Fruit fly (Drosophila melanogaster) Kc167 (cell line): ENCODE data around the gene pkaap.

Source experiments
- Myc ChIP-seq: fragments of >200 bp; optimal IDR thresholded peaks from 2 replicates; lab custom pipeline; 2017; ENCODE audit warnings: missing external identifiers
- Sin3A ChIP-seq: fragments of >200 bp; optimal IDR thresholded peaks from 2 replicates; lab custom pipeline; 2018; ENCODE audit warnings: missing external identifiers
- h ChIP-seq: fragments of >200 bp; optimal IDR thresholded peaks from 3 replicates; lab custom pipeline; 2018; ENCODE audit warnings: missing external identifiers
- insv ChIP-seq: fragments of >200 bp; optimal IDR thresholded peaks from 3 replicates; lab custom pipeline; 2018; ENCODE audit warnings: missing external identifiers
- psq ChIP-seq: fragments of >200 bp; optimal IDR thresholded peaks from 2 replicates; lab custom pipeline; 2017; ENCODE audit warnings: missing external identifiers
- ttk ChIP-seq: sonication (Bioruptor generic); optimal IDR thresholded peaks from 2 replicates; lab custom pipeline; 2017; ENCODE audit warnings: missing external identifiers

The pkaap gene

DNA sequence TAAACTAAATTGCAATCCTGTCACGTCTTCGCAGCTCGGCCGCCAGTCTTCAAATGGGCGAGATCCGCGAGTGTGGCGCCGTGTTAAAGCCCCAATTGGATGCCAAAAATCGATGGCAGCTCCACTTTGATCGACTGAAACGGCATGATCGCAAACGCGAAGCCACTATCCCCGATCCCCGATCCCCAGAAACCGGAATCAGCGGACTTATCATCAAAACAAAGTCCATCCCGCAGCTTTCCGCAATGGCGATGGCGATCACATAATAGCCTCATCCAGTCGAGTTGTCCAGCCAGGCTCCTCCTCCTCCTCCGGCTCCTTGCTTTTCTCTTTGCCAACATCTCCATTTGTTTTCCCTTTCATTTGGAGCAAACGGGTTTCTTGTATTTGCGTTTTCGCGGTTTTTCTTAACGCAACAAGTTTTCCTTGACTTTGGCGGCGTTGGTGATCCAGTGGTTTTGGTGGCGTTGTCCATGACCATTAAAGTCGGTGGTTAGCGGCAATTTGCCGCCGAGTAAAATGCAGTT is 4.9 kb downstream of the pkaap start, which contains the start of gene CG13258:
Gene CG13258 (minus strand): TSS at position 51 of the 527 bp plus-strand sequence.
- TF ChIP-seq Myc (lab: Kevin White, UChicago) (no peak), Sin3A (lab: Kevin White, UChicago) (no peak), ttk (no peak), psq (lab: Kevin White, UChicago) (no peak), insv (lab: Kevin White, UChicago) (no peak), h (lab: Kevin White, UChicago) (no peak)

DNA sequence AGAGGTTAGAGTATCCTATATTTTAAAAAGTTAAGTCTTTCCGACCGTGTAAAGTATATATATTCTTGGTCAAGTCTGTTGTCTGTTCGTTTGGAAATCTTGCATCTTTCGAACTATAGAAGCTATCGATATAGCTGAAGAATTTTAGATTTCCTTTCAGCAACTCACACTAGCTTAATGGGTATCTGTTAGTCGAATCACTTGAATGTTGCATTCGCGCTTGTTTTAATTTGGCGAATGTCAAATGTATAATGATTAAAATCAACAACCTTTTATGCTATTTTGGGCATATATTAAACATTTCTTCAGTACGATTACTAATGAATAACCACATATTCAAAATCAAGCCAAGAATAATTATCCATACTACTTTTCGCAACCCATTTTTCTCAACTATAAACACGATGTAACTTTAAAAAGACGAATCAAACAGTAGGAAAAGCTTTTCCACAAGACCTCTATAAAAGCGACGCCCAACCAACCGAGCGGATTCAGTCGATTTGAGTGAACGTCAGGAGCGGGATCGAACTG is 5.7 kb downstream of the pkaap start, which contains the start of gene Cyp303a1:
Gene Cyp303a1 (plus strand): TSS at position 481 of the 531 bp plus-strand sequence.
- TF ChIP-seq psq (lab: Kevin White, UChicago) (no peak), ttk (no peak), insv (lab: Kevin White, UChicago) (no peak), Sin3A (lab: Kevin White, UChicago) (no peak), h (lab: Kevin White, UChicago) (no peak), Myc (lab: Kevin White, UChicago) (no peak)

DNA sequence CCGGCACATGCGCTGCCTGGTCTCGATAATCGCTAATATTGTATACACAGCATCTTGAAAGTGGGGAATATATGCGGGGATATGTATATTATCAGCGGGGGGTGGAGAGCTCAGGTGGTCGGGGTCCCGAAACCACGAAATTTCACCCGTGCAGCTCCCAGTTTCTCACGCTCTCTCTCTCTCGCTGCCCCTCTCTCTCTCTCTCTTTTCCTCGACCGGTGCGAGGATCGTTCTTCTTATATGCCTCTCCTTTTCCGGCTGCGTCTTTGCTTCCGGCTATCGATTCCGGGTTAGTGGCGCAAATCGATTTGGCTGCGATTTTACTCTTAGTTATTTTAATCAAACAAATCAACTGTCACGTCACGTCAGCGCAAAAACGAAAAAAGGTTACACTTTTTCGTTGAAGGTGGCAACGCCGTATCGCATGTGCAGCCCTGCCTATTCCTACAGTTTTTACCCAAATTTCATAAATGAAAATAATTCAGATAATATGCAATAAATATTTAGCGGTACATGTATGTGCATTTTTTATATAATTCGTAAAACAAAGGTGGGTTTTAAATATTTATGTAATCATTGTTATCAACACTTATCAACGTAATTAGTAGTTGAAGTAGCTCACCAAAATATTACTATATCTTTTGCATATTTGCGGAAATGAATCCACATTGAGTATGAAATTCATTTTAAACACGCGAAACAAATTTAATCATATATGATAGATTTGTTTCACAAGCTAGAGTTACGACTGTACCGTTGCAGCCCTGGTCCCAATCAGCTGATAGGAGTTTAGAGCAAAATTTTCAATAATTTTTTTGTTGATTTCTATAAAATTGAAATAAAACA is 11.6 kb downstream of the pkaap start, which contains the start of the genes heix and CG17328:
Gene heix (minus strand): TSS at position 393 of the 846 bp plus-strand sequence.
Gene CG17328 (plus strand): TSS at position 478 of the 846 bp plus-strand sequence.
- TF ChIP-seq psq (lab: Kevin White, UChicago), result no peak
- no peak for TF ChIP-seq h (lab: Kevin White, UChicago)

DNA sequence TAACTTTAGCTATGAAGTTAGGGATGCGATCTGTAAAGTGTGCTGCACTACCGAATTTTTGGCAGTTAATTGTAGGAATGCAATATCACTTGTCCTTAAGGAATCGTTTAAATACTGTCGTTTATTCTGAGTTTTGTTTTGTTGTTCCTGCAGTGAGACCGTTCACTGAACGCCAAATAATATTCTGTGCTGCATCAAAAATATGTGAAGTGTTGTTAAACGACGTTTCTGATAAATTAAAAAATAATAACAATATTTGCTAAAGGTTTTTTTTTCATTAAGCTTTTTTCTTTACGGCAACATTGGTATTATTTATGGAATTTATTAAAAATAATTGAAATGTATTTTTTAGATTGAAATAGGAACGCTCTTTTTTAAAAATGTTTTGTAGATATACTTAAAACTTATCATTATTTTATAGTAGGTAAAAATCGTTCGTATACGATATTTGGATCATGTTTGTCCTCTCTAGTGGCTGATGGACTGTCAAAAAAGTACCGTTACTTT is 14.7 kb downstream of the pkaap start, which contains the start of gene GMF:
Gene GMF (minus strand): TSS at position 182 of the 507 bp plus-strand sequence.
- TF ChIP-seq Sin3A (lab: Kevin White, UChicago), result no peak
- TF ChIP-seq h (lab: Kevin White, UChicago), result no peak
- no peak for TF ChIP-seq ttk
- TF ChIP-seq psq (lab: Kevin White, UChicago), result no peak
- no peak for TF ChIP-seq Myc (lab: Kevin White, UChicago)
- TF ChIP-seq insv (lab: Kevin White, UChicago), result no peak

DNA sequence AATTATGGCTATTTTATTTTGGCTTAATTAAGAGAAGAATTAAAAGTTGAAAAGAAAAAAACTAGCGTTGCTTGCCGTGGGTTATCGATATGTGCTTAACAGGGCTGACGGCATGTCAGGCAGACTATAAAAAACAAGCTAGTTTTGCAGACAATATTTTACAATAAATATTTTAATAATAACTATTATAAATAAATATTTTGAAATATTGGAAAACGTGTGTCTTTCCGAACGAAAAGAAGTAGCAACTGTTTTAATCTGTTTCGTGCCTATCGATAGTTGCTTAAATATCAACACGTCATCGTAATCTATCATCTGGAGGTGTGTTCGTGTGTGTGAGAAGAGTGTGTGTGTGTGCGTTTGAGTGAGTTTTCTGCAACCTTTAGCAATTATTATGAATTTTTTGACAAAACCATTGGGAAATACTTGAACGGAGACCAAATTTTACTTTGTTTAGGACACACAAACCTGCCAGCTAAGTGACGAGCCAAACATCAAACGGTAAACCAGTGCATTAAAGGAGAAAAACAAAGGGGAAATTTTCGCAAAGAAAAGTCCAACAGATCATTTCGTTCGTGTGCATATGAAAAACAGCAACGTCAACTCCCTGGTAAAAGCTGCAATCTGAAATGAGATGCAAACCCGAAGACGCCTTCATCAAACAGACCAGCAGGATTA is 19.1 kb downstream of the pkaap start, which contains the start of the genes CG5861 and Syx5:
Gene CG5861 (minus strand): TSS at position 273 of the 678 bp plus-strand sequence.
Gene Syx5 (plus strand): TSS at position 321 of the 678 bp plus-strand sequence.
- TF ChIP-seq insv (lab: Kevin White, UChicago) (no peak), ttk (no peak), Myc (lab: Kevin White, UChicago) (no peak), psq (lab: Kevin White, UChicago) (no peak), Sin3A (lab: Kevin White, UChicago) (no peak), h (lab: Kevin White, UChicago) (no peak)

DNA sequence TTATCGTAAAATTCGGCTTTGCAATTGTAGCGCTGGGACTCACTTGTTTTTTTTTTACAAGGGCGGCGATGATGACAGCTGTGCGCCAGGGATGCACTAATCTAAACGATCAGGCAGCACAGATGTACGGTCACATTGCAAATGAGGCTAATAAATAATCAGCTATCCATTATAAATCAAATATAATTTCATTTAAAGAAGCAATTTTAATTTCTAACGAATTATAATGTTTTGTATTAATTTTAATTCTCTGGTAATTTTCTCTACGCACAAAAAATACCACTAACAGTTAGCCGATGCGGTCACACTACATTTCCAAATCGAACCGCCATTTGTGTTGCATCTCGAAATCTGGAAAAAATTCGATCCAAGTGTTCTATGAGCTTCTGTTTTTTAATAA is 22.6 kb downstream of the pkaap start, which contains the start of the genes cni and fzy:
Gene cni (minus strand): TSS at position 79 of the 400 bp plus-strand sequence.
Gene fzy (plus strand): TSS at position 309 of the 400 bp plus-strand sequence.
- TF ChIP-seq Myc (lab: Kevin White, UChicago) (no peak), Sin3A (lab: Kevin White, UChicago) (no peak), h (lab: Kevin White, UChicago) (no peak), psq (lab: Kevin White, UChicago) (no peak), ttk (no peak), insv (lab: Kevin White, UChicago) (no peak)

DNA sequence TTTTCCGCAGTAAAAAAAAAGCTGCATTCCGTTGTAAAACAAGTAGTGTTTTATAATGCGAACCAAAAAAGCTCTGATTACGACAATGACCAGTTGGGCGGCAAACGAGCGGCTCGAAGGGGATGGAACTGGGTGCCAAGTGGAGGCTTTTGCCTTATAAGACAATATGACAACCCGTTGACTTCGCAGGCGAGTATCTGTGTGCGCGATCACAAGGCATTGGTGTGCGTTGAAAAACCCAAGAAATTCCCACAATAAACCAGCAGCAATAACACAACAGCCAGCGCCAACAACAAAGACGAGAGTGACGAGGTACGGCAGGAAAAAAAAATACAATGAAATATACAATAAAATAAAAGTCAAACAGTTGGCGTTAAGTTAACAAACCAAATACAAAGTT is 26.9 kb downstream of the pkaap start:
- TF ChIP-seq insv (lab: Kevin White, UChicago) (no peak), h (lab: Kevin White, UChicago) (no peak), Sin3A (lab: Kevin White, UChicago) (no peak), psq (lab: Kevin White, UChicago) (no peak), Myc (lab: Kevin White, UChicago) (no peak), ttk (no peak)

DNA sequence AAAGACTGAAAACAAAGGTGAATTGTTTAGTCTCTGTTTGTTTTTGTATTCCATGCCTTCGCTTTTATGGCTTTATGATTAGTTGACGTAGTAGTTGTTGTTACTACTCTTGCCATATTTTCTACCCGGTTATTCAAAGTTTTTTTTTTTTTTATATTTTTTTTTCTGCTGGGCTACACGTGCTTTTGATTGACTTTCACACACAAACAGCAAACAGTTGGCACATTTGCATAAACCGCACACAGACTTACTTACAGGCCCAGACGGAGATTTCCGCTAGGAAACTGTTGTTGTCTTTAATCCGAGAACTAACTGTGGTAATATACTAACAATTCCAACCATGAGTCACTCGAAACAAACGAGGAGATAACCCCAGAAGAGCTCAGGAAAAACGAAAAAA is 27.8 kb downstream of the pkaap start:
- TF ChIP-seq ttk (no peak), Sin3A (lab: Kevin White, UChicago) (no peak), h (lab: Kevin White, UChicago) (no peak), insv (lab: Kevin White, UChicago) (no peak), Myc (lab: Kevin White, UChicago) (no peak), psq (lab: Kevin White, UChicago) (no peak)

DNA sequence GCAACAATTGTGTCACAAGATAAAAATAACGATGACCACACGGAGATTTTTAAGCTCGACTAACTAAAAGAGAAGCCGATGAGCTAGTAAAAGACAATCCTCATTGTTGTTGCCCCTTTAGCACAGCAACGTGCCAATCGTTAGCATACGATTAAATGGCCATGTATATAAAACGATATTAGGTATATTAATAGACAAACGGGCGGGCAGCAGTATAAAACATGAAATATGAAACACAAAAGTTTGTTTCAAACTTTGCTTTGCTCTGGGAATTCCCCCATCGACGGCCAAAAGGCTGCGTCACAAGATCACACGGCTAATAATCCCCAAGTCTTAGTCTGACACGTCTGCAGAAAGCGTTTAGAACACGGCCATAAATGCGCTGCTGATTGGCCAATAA is 28.3 kb downstream of the pkaap start:
- TF ChIP-seq Myc (lab: Kevin White, UChicago) (no peak), ttk (no peak), h (lab: Kevin White, UChicago) (no peak), Sin3A (lab: Kevin White, UChicago) (no peak), psq (lab: Kevin White, UChicago) (no peak), insv (lab: Kevin White, UChicago) (no peak)

DNA sequence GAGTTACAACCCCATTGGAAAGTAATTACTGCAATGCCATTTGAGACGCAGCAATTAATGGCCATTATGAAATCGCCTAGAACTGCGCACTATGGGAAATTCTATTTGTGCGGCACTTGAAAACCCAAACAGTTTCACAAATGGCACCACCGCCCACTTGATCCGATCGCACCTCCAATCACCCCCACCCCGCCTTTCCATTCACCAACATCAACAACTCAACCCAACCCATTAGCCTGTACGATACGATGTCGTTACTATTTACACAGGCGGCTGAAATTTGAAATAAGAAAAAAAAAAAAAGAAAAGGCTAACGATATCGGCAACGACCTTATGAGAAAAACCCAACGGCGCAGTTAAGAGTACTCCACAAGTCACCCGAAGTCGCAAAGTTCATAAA is 29.0 kb downstream of the pkaap start:
- no peak for TF ChIP-seq psq (lab: Kevin White, UChicago)
